Worm (Caenorhabditis elegans): ENCODE data around the gene F55A11.4.

The F55A11.4 gene

DNA sequence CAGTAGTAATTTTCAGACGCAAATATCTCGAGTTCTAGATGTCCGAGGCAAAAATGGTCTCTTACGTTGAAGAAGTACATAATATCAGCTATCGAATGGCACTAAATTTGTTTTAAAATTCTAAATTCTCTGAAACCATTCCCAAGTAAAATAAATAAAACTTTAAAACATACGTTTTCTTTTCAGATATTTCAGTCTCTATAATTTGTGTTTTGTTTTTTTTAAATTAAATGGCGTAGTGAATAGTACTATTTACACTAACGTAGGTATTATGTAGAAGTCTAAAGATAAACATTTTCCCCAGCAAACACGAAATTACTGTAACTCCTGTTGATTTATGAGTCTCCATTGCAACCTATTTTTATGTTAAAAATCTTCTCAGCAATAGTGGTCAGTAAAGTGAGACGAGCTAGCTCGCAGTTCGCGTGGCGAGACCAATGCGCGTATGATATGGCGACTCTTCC lies 47.0 kb downstream of the F55A11.4 start (continued):
- TF ChIP-seq dmd-6 (GFP tag; IDR thresholded peaks at IDR 0.05): peak; percentile 25; the same call in 1 of the 2 replicates
- TF ChIP-seq unc-39 (tag; optimal IDR thresholded peaks at IDR 0.05): no peak
- TF ChIP-seq ztf-7 (tag; optimal IDR thresholded peaks at IDR 0.05): no peak
- peak; percentile 72; the same call in 1 of the 2 replicates for TF ChIP-seq pha-4 (GFP tag; IDR thresholded peaks at IDR 0.05)
- TF ChIP-seq pha-4 (tag; optimal IDR thresholded peaks at IDR 0.05): no peak
- TF ChIP-seq saeg-2 (GFP tag; IDR thresholded peaks at IDR 0.05): 0 out of 2 replicates have a peak, but pooled peaks have one; percentile 26
- TF ChIP-seq nhr-102 (tag; optimal IDR thresholded peaks at IDR 0.05): peak; percentile 55
- TF ChIP-seq mxl-2 (GFP tag; conservative IDR thresholded peaks at IDR 0.05): no peak
- TF ChIP-seq madf-5 (GFP tag; IDR thresholded peaks at IDR 0.05): 0 out of 4 replicates have a peak, but pooled peaks of 1 of the 2 experiments have one; percentile 29
- peak; percentile 24; the same call in 1 of the 2 replicates for TF ChIP-seq hmg-1.1 (GFP tag; IDR thresholded peaks at IDR 0.05)

DNA sequence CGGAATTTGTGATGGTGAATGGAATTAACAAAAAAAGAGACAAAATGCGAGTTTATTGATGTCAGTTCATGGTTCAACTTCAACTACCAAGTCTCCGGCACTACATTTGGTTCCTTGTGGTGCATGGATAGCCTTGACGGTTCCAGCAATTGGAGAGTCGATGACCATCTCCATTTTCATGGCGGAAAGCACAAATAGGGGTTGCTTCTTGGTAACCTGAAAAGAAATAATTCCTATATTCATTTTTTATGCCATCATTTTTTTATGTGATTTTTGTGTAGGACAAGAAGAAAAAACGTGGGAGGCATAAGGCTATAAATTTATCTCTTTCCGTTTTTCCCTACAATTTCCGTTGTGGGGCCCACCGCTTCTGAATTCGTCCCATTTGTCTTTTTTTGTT lies 47.8 kb downstream of the F55A11.4 start:
- TF ChIP-seq Y105C5A.15 (GFP tag; IDR thresholded peaks at IDR 0.05): 0 out of 2 replicates have a peak, but pooled peaks have one; percentile 32
- no peak for TF ChIP-seq hlh-11 (tag; optimal IDR thresholded peaks at IDR 0.05)
- TF ChIP-seq D1046.2 (GFP tag; IDR thresholded peaks at IDR 0.05): 0 out of 2 replicates have a peak, but pooled peaks have one; percentile 11
- 0 out of 2 replicates have a peak, but pooled peaks have one; percentile 35 for TF ChIP-seq pha-4 (GFP tag; IDR thresholded peaks at IDR 0.05)
- no peak for TF ChIP-seq pha-4 (tag; optimal IDR thresholded peaks at IDR 0.05)
- peak; percentile 79; the same call in 1 of the 2 replicates for TF ChIP-seq zfp-3 (GFP tag; conservative IDR thresholded peaks at IDR 0.05)
- TF ChIP-seq nhr-42 (GFP tag; IDR thresholded peaks at IDR 0.05): peak; percentile 17; the same call in 1 of the 2 replicates
- no peak for TF ChIP-seq mxl-3 (GFP tag; optimal IDR thresholded peaks at IDR 0.05)
- 0 out of 2 replicates have a peak, but pooled peaks have one; percentile 12 for TF ChIP-seq ceh-20 (GFP tag; IDR thresholded peaks at IDR 0.05)
- no peak for TF ChIP-seq dpl-1 (GFP tag; optimal IDR thresholded peaks at IDR 0.05)
- TF ChIP-seq lin-38 (GFP tag; IDR thresholded peaks at IDR 0.05): 0 out of 2 replicates have a peak, but pooled peaks have one; percentile 15

DNA sequence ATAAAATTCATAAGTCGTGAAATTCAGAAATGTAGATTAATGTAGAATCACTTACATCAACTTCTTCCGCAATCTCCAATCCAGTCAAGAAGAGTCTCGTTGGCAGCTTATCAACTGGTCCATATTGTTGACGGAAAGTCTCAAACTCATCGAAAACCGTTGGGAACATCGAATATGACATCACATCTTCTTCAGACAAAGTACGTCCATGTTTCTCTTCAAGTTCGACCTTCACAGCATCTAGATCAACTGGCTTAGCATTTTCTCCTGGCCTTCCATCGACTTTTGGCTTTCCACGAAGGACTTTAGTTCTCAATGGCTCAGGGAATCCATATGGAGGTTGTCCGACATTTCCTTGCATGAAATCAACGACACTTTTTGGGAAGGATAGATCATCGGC lies 48.5 kb downstream of the F55A11.4 start:
- TF ChIP-seq nhr-25 (tag; optimal IDR thresholded peaks at IDR 0.05; ENCODE audit: borderline replicate concordance, insufficient read depth): no peak
- peak in 1 of 2 experiments; percentile 44 for TF ChIP-seq unc-62 (GFP tag; optimal IDR thresholded peaks at IDR 0.05 in 1 of 2)
- no peak for TF ChIP-seq unc-62 (tag; optimal IDR thresholded peaks at IDR 0.05)

DNA sequence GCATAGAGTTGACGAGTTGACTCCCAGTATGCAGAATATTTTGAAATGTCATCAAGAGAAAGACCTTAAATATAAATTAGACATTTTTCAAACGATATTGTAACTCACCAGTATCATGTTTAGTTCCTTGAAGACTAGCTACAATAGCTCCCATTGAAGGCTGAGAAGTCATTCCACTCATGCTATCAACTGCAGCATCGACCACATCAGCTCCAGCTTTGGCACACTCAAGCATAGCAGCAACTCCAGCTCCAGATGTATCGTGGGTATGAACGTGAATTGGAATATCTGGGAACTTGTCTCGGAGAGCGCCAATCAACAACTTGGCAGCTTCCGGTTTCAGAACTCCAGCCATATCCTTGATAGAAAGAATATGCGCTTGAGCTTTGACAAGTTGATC lies 49.2 kb downstream of the F55A11.4 start:
- TF ChIP-seq ceh-28 (tag; optimal IDR thresholded peaks at IDR 0.05): no peak
- no peak for TF ChIP-seq zip-11 (GFP tag; IDR thresholded peaks at IDR 0.05)
- TF ChIP-seq vab-7 (GFP tag; IDR thresholded peaks at IDR 0.05): 0 out of 2 replicates have a peak, but pooled peaks have one; percentile 2
- peak; percentile 76 for TF ChIP-seq aha-1 (tag)
- TF ChIP-seq saeg-2 (GFP tag; IDR thresholded peaks at IDR 0.05): no peak
- TF ChIP-seq R02D3.7 (tag; optimal IDR thresholded peaks at IDR 0.05): no peak
- no peak for TF ChIP-seq dpl-1 (GFP tag; optimal IDR thresholded peaks at IDR 0.05)
- TF ChIP-seq lin-13 (GFP tag; optimal IDR thresholded peaks at IDR 0.05): no peak
- no peak for TF ChIP-seq nhr-77 (tag; optimal IDR thresholded peaks at IDR 0.05)
- TF ChIP-seq daf-19 (GFP tag; conservative IDR thresholded peaks at IDR 0.05): no peak
- no peak for TF ChIP-seq nhr-6 (tag; optimal IDR thresholded peaks at IDR 0.05)
- TF ChIP-seq nhr-111 (GFP tag; optimal IDR thresholded peaks at IDR 0.05): no peak
- TF ChIP-seq spr-3 (GFP tag; optimal IDR thresholded peaks at IDR 0.05): no peak
- TF ChIP-seq nhr-76 (tag; optimal IDR thresholded peaks at IDR 0.05): no peak
- no peak for TF ChIP-seq lin-1 (GFP tag; IDR thresholded peaks at IDR 0.05)
- no peak for TF ChIP-seq zfp-3 (GFP tag; conservative IDR thresholded peaks at IDR 0.05)
- TF ChIP-seq ZK546.5 (tag; optimal IDR thresholded peaks at IDR 0.05): no peak
- TF ChIP-seq nhr-41 (GFP tag; IDR thresholded peaks at IDR 0.05): no peak
- no peak for TF ChIP-seq mxl-2 (GFP tag; conservative IDR thresholded peaks at IDR 0.05)
- no peak for TF ChIP-seq lin-15B (tag; optimal IDR thresholded peaks at IDR 0.05)
- TF ChIP-seq duxl-1 (tag; optimal IDR thresholded peaks at IDR 0.05; ENCODE audit: poor library complexity): no peak
- no peak for TF ChIP-seq hlh-30 (tag; optimal IDR thresholded peaks at IDR 0.05; ENCODE audit: insufficient read depth)
- TF ChIP-seq ces-1 (GFP tag; optimal IDR thresholded peaks at IDR 0.05): no peak
- no peak for TF ChIP-seq daf-16 (GFP tag; optimal IDR thresholded peaks at IDR 0.05)
- peak; percentile 4 for TF ChIP-seq daf-16 (tag; optimal IDR thresholded peaks at IDR 0.05)
- no peak for TF ChIP-seq egl-27 (tag; optimal IDR thresholded peaks at IDR 0.05)
- no peak for TF ChIP-seq madf-9 (GFP tag; conservative IDR thresholded peaks at IDR 0.05)
